Fruit fly (Drosophila melanogaster): ENCODE data around the gene Fum2.
A peak's percentile ranks its signal among the peaks of the same experiment; 100 is the strongest.

Fum2 gene

DNA sequence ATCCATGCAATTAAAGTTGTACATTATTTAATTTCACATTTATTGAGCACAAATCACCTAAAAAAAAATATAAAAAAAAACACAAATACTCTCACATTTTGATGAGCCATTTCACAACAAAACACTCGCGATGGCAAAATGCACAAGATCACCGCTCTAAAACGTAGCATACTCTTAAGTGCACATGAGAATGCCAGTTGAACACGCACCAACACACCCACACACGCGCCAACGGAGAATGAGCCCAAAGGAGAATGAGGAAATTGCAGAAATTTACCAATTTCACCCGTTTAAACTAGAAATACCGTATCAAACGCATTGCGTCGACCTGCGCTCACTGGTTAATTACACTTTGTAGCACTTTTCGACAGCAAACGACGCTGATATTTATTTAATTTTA lies 21.6 kb upstream of the Fum2 start:
- TF ChIP-seq psq (GFP tag; optimal IDR thresholded peaks at IDR 0.05) (peak; percentile 53), N (GFP tag; optimal IDR thresholded peaks at IDR 0.05) (peak; percentile 52), Rel (GFP tag; optimal IDR thresholded peaks at IDR 0.05) (no peak), Rel (tag; optimal IDR thresholded peaks at IDR 0.05) (peak; percentile 1), foxo (GFP tag; optimal IDR thresholded peaks at IDR 0.05) (no peak), ey (GFP tag; optimal IDR thresholded peaks at IDR 0.05) (no peak)

DNA sequence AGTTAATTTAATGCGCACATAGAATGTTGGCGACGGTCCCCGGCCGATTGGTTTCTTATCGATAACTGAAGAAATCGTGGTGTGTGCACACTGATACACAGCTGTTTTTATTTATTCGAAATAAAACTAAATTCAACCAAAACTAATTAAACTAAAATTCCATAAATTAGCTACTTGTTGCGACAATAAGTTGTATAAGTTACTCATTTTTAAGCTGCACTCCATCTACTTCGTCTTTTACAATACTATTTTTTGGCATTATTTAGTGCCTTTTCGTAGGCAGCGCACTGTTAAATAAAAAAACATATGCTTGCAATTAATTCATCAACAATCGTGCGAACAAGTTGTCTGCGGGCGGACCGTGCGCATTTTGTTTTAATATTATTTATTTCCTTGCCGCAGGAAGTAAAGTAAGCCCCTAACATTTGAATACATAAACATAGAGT lies 20.2 kb upstream of the Fum2 start, which contains the start of the genes CG3224 and Ctr1A:
CG3224 (minus strand) TSS at position 71 of the 446 bp plus-strand sequence.
Ctr1A (plus strand) TSS at position 256 of the 446 bp plus-strand sequence.
- TF ChIP-seq HLH106 (tag; optimal IDR thresholded peaks at IDR 0.05) = no peak
- TF ChIP-seq Jra (GFP tag; optimal IDR thresholded peaks at IDR 0.05) = peak; percentile 19
- TF ChIP-seq Dif (GFP tag; optimal IDR thresholded peaks at IDR 0.05; ENCODE audit: partially characterized antibody) = no peak
- TF ChIP-seq usp (GFP tag; optimal IDR thresholded peaks at IDR 0.05) = no peak
- TF ChIP-seq woc (GFP tag; optimal IDR thresholded peaks at IDR 0.05) = peak; percentile 4
- no peak for TF ChIP-seq rgr (GFP tag; optimal IDR thresholded peaks at IDR 0.05)
- TF ChIP-seq CG32264 (GFP tag; optimal IDR thresholded peaks at IDR 0.05) = no peak
- TF ChIP-seq Hr83 (GFP tag; optimal IDR thresholded peaks at IDR 0.05; ENCODE audit: poor library complexity, severe bottlenecking) = no peak
- no peak for TF ChIP-seq lola (GFP tag; optimal IDR thresholded peaks at IDR 0.05)
- TF ChIP-seq CG9705 (GFP tag; optimal IDR thresholded peaks at IDR 0.05) = no peak
- no peak for TF ChIP-seq CrebA (GFP tag; optimal IDR thresholded peaks at IDR 0.05; ENCODE audit: borderline replicate concordance)
- peak; percentile 35 for TF ChIP-seq fru (GFP tag; optimal IDR thresholded peaks at IDR 0.05)
- TF ChIP-seq Vsx2 (GFP tag; optimal IDR thresholded peaks at IDR 0.05; ENCODE audit: partially characterized antibody) = no peak
- TF ChIP-seq brk (GFP tag; optimal IDR thresholded peaks at IDR 0.05) = peak; percentile 20
- no peak for TF ChIP-seq N (GFP tag; optimal IDR thresholded peaks at IDR 0.05)
- TF ChIP-seq Hnf4 (GFP tag; optimal IDR thresholded peaks at IDR 0.05) = peak; percentile 13
- TF ChIP-seq tai (GFP tag; optimal IDR thresholded peaks at IDR 0.05) = no peak
- peak; percentile 44 for TF ChIP-seq h (GFP tag; optimal IDR thresholded peaks at IDR 0.05)
- TF ChIP-seq foxo (GFP tag; optimal IDR thresholded peaks at IDR 0.05) = peak in 1 of 2 experiments; percentile 5
- TF ChIP-seq Sp1 (GFP tag; optimal IDR thresholded peaks at IDR 0.05) = no peak
- TF ChIP-seq dl (GFP tag; optimal IDR thresholded peaks at IDR 0.05; ENCODE audit: insufficient read depth in 1 of 2, partially characterized antibody in 2 of 2) = no peak
- TF ChIP-seq dmrt93B (GFP tag; optimal IDR thresholded peaks at IDR 0.05) = no peak
- TF ChIP-seq jim (GFP tag; optimal IDR thresholded peaks at IDR 0.05) = no peak
- TF ChIP-seq dsf (GFP tag; optimal IDR thresholded peaks at IDR 0.05; ENCODE audit: borderline replicate concordance) = no peak
- TF ChIP-seq GATAd (GFP tag; optimal IDR thresholded peaks at IDR 0.05) = no peak
- TF ChIP-seq pan (optimal IDR thresholded peaks at IDR 0.05) = no peak
- no peak for TF ChIP-seq sv (GFP tag; optimal IDR thresholded peaks at IDR 0.05)
- TF ChIP-seq Mio (GFP tag; optimal IDR thresholded peaks at IDR 0.05) = no peak
- no peak for TF ChIP-seq Hr78 (GFP tag; optimal IDR thresholded peaks at IDR 0.05)
- TF ChIP-seq br (GFP tag; optimal IDR thresholded peaks at IDR 0.05) = no peak
- no peak for TF ChIP-seq Abd-B (GFP tag; optimal IDR thresholded peaks at IDR 0.05)
- TF ChIP-seq sage (GFP tag; optimal IDR thresholded peaks at IDR 0.05) = no peak
- no peak for TF ChIP-seq Myc (optimal IDR thresholded peaks at IDR 0.05)
- TF ChIP-seq Rel (GFP tag; optimal IDR thresholded peaks at IDR 0.05) = no peak
- TF ChIP-seq Rel (tag; optimal IDR thresholded peaks at IDR 0.05) = no peak
- no peak for TF ChIP-seq psq (GFP tag; optimal IDR thresholded peaks at IDR 0.05)
- TF ChIP-seq ey (GFP tag; optimal IDR thresholded peaks at IDR 0.05) = no peak
- TF ChIP-seq Dfd (GFP tag; optimal IDR thresholded peaks at IDR 0.05) = no peak
- no peak for TF ChIP-seq OdsH (GFP tag; optimal IDR thresholded peaks at IDR 0.05)

DNA sequence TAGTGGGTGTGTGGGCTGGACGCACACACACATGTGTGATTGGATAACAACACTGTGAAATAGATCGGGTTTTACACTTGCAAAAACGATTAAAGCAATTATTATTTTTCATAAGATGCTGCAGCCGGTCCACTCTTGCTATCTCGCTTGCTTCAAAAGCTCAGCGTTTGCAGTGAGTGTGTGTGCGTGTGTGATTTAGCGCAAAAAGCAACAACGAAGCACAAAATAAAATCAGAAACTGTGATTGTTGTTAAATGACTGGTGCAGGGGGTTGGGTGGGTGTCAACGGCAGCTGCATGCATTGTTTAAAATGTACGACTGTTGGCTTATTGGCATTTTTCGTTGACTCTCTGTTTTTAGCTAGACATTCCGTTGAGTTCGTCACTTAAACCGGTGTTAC lies 19.7 kb upstream of the Fum2 start:
- TF ChIP-seq foxo (GFP tag; optimal IDR thresholded peaks at IDR 0.05) (peak in 1 of 2 experiments; percentile 6), br (GFP tag; optimal IDR thresholded peaks at IDR 0.05) (no peak), OdsH (GFP tag; optimal IDR thresholded peaks at IDR 0.05) (peak; percentile 21), dl (GFP tag; optimal IDR thresholded peaks at IDR 0.05; ENCODE audit: insufficient read depth in 1 of 2, partially characterized antibody in 2 of 2) (no peak), psq (GFP tag; optimal IDR thresholded peaks at IDR 0.05) (peak; percentile 9), HLH106 (tag; optimal IDR thresholded peaks at IDR 0.05) (no peak)
